Worm (Caenorhabditis elegans): Measurements from ENCODE around the gene C56G3.2.

The C56G3.2 gene

DNA sequence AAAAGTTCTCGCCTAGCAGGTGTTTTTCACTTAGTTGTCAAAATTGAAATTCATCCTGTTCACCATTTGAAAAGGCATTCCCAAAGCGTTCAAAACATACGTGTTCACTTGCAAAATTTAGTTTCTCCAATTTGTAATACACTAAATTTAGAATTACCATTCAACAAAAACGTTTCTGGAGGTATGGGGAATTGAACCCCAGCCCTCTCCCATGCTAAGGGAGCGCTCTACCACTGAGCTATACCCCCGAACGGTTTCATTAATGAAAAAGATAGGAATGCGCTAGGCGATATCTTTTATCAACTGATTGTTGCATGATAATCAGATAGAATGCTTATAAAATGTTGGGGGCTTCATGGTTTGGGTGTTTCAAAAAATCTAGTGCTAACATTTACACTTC lies 13.2 kb downstream of the C56G3.2 start:
- TF ChIP-seq elt-2 (tag; optimal IDR thresholded peaks at IDR 0.05) (no peak), unc-42 (tag; optimal IDR thresholded peaks at IDR 0.05) (no peak), hlh-6 (tag; optimal IDR thresholded peaks at IDR 0.05) (no peak), T23F11.4 (GFP tag; optimal IDR thresholded peaks at IDR 0.05) (no peak), ceh-9 (tag; optimal IDR thresholded peaks at IDR 0.05) (no peak), pax-1 (tag; optimal IDR thresholded peaks at IDR 0.05) (no peak), pha-2 (tag; optimal IDR thresholded peaks at IDR 0.05) (no peak), nhr-232 (tag; optimal IDR thresholded peaks at IDR 0.05) (no peak), ama-1 (optimal IDR thresholded peaks at IDR 0.05) (no peak), pha-4 (tag; optimal IDR thresholded peaks at IDR 0.05) (no peak), ceh-19 (GFP tag; optimal IDR thresholded peaks at IDR 0.05) (no peak)

DNA sequence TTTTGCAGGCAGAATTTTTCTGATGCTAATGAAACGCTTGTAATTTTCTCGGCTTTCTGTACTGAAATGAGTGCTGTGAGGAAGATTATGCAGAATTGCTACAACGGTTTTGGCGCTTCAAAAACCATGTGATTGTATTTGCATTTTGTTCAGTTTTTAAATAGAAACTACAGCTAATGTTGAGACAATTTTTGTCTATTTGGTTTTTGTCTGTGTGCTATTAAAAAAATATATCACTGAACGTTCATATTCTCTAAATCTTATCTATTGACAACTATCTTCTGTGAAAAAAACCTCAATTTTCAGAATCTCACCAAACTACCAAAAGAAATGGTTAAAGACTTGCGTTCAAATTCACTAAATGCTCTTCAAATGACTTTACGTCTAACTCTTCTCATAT lies 24.9 kb downstream of the C56G3.2 start, which contains the start of gene C10A4.6:
C10A4.6 (plus strand) TSS at position 301 of the 400 bp plus-strand sequence.
- no peak for TF ChIP-seq ceh-48 (tag; optimal IDR thresholded peaks at IDR 0.05)
- no peak for TF ChIP-seq mec-3 (tag; optimal IDR thresholded peaks at IDR 0.05; ENCODE audit: borderline replicate concordance)
- no peak for TF ChIP-seq ref-2 (tag; optimal IDR thresholded peaks at IDR 0.05)
- no peak for TF ChIP-seq unc-55 (GFP tag; optimal IDR thresholded peaks at IDR 0.05)
- TF ChIP-seq lim-6 (tag; optimal IDR thresholded peaks at IDR 0.05) = no peak
- no peak for TF ChIP-seq fkh-10 (GFP tag; optimal IDR thresholded peaks at IDR 0.05)
- TF ChIP-seq ceh-30 (tag; optimal IDR thresholded peaks at IDR 0.05) = no peak
- no peak for TF ChIP-seq unc-86 (tag; optimal IDR thresholded peaks at IDR 0.05)
- TF ChIP-seq fkh-6 (tag; optimal IDR thresholded peaks at IDR 0.05) = no peak
- no peak for TF ChIP-seq tbx-7 (tag; optimal IDR thresholded peaks at IDR 0.05)
- no peak for TF ChIP-seq C38D4.7 (GFP tag; optimal IDR thresholded peaks at IDR 0.05)
- no peak for TF ChIP-seq ceh-24 (tag; optimal IDR thresholded peaks at IDR 0.05)
- no peak for TF ChIP-seq ceh-31 (tag; optimal IDR thresholded peaks at IDR 0.05)
- TF ChIP-seq ceh-14 (tag; optimal IDR thresholded peaks at IDR 0.05) = no peak

DNA sequence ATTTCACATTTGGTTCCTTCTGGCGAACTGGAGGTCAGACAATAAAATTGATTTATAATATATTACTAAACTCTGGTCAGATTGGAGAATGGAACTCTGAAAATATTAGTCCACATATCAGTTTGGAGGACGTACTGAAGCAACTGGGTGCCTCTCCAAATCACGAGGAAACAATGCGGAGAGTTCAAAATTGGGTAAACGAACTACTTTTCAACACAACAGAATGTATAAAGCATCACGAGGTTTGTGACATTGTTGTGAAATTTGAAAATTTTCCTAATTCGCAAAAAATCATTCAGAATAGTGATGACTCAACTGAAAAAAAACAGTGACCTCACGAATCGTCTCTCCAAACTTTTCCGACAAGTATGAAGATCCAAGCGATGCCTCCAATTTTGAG lies 27.8 kb downstream of the C56G3.2 start, which contains the start of gene gad-2:
gad-2 (plus strand) TSS at position 301 of the 400 bp plus-strand sequence.
- TF ChIP-seq odd-2 (tag; optimal IDR thresholded peaks at IDR 0.05) (no peak), ceh-45 (GFP tag; IDR thresholded peaks at IDR 0.05) (no peak), pax-1 (tag; optimal IDR thresholded peaks at IDR 0.05) (no peak), rnt-1 (tag; optimal IDR thresholded peaks at IDR 0.05) (no peak), ceh-48 (tag; optimal IDR thresholded peaks at IDR 0.05) (no peak)

DNA sequence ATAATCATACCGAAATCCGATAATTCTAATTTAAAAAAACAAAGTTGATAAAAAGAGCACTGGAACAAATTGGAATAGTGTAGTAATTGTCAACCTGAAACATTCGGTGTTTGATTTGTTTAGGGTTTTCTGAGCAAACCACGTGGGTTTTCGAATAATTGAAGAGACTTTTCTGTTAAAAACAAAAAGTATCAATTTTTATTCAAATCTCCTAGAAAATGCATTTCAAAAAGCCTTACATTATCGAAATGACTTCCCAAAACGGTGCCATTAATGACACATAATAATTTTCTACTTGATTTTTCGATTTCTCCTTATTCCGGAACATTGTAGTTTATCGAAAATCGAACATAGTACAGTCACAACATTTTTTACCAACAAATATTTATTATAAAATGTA lies 32.6 kb downstream of the C56G3.2 start, which contains the start of gene C10A4.13:
C10A4.13 (minus strand) TSS at position 101 of the 400 bp plus-strand sequence.
- no peak for TF ChIP-seq lim-6 (tag; optimal IDR thresholded peaks at IDR 0.05)
- no peak for TF ChIP-seq unc-86 (tag; optimal IDR thresholded peaks at IDR 0.05)
- no peak for TF ChIP-seq hlh-8 (tag; optimal IDR thresholded peaks at IDR 0.05)
- TF ChIP-seq nhr-232 (tag; optimal IDR thresholded peaks at IDR 0.05) = no peak
- no peak for TF ChIP-seq pqm-1 (tag; optimal IDR thresholded peaks at IDR 0.05)
- no peak for TF ChIP-seq madf-2 (tag; optimal IDR thresholded peaks at IDR 0.05)
- TF ChIP-seq hlh-15 (tag; optimal IDR thresholded peaks at IDR 0.05) = no peak
- TF ChIP-seq pha-2 (tag; optimal IDR thresholded peaks at IDR 0.05) = no peak
- TF ChIP-seq mec-3 (tag; optimal IDR thresholded peaks at IDR 0.05; ENCODE audit: borderline replicate concordance) = no peak
- no peak for TF ChIP-seq ceh-48 (tag; optimal IDR thresholded peaks at IDR 0.05)
- no peak for TF ChIP-seq lin-11 (tag; optimal IDR thresholded peaks at IDR 0.05)

DNA sequence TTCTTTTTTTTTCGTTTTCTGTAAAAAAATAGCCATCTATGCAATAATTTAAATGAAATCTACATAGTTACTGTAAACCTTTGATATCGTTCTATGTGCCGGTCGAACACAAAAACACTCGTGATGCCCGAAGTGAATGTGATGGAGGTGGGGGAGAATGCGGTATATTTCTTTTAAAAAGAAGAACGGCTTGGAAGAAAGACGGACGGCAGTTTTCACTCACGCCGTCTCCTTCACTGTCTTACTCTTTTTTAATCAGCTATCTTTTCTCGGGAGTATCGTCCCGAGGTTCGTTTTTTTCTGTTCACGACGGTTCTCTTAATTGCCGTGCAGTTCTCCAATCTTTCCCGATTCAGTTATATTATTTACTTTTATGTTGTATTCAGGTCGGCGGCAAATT lies 33.2 kb downstream of the C56G3.2 start, which contains the start of gene C10A4.10:
C10A4.10 (plus strand) TSS at position 301 of the 400 bp plus-strand sequence.
- no peak for TF ChIP-seq sox-2 (GFP tag; IDR thresholded peaks at IDR 0.05)
- TF ChIP-seq elt-2 (tag; optimal IDR thresholded peaks at IDR 0.05) = no peak
- TF ChIP-seq fkh-10 (GFP tag; optimal IDR thresholded peaks at IDR 0.05) = no peak
- TF ChIP-seq nhr-232 (tag; optimal IDR thresholded peaks at IDR 0.05) = no peak
- no peak for TF ChIP-seq tbx-7 (tag; optimal IDR thresholded peaks at IDR 0.05)
- no peak for TF ChIP-seq sdc-2 (tag; optimal IDR thresholded peaks at IDR 0.05)
- no peak for TF ChIP-seq ttx-3 (tag; optimal IDR thresholded peaks at IDR 0.05)
- no peak for TF ChIP-seq ztf-16 (tag; optimal IDR thresholded peaks at IDR 0.05)
- no peak for TF ChIP-seq pros-1 (tag; optimal IDR thresholded peaks at IDR 0.05)
- no peak for TF ChIP-seq ceh-30 (tag; optimal IDR thresholded peaks at IDR 0.05)
- no peak for TF ChIP-seq hlh-6 (tag; optimal IDR thresholded peaks at IDR 0.05)
- no peak for TF ChIP-seq eyg-1 (tag; optimal IDR thresholded peaks at IDR 0.05)
- no peak for TF ChIP-seq npax-4 (tag; optimal IDR thresholded peaks at IDR 0.05)
- no peak for TF ChIP-seq hlh-30 (tag; optimal IDR thresholded peaks at IDR 0.05; ENCODE audit: insufficient read depth)
- TF ChIP-seq rnt-1 (tag; optimal IDR thresholded peaks at IDR 0.05) = no peak
